Fruit fly (Drosophila melanogaster) Kc167 (cell line): ENCODE measurements around the gene hoip.

Source experiments
- Myc ChIP-seq: fragments of >200 bp; optimal IDR thresholded peaks from 2 replicates; lab custom pipeline; 2017; ENCODE audit warnings: missing external identifiers
- Sin3A ChIP-seq: fragments of >200 bp; optimal IDR thresholded peaks from 2 replicates; lab custom pipeline; 2018; ENCODE audit warnings: missing external identifiers
- h ChIP-seq: fragments of >200 bp; optimal IDR thresholded peaks from 3 replicates; lab custom pipeline; 2018; ENCODE audit warnings: missing external identifiers
- insv ChIP-seq: fragments of >200 bp; optimal IDR thresholded peaks from 3 replicates; lab custom pipeline; 2018; ENCODE audit warnings: missing external identifiers
- psq ChIP-seq: fragments of >200 bp; optimal IDR thresholded peaks from 2 replicates; lab custom pipeline; 2017; ENCODE audit warnings: missing external identifiers
- ttk ChIP-seq: sonication (Bioruptor generic); optimal IDR thresholded peaks from 2 replicates; lab custom pipeline; 2017; ENCODE audit warnings: missing external identifiers

hoip gene

dm6 chr2L:9737360-9737759, 37.8 kb downstream of the hoip start:
- no peak for TF ChIP-seq Sin3A
- TF ChIP-seq Myc: no peak
- no peak for TF ChIP-seq psq (lab: Kevin White, UChicago)
- no peak for TF ChIP-seq ttk (lab: Kevin White, UChicago)
- TF ChIP-seq insv (lab: Kevin White, UChicago): no peak
- no peak for TF ChIP-seq h (lab: Kevin White, UChicago)

- no peak for TF ChIP-seq Myc
- no peak for TF ChIP-seq insv (lab: Kevin White, UChicago)
- TF ChIP-seq Sin3A: no peak
- no peak for TF ChIP-seq h (lab: Kevin White, UChicago)
- no peak for TF ChIP-seq ttk (lab: Kevin White, UChicago)
These were observed 38.2 kb downstream of the hoip start for dm6 chr2L:9737803-9738202.

- TF ChIP-seq insv (lab: Kevin White, UChicago) (no peak), ttk (lab: Kevin White, UChicago) (no peak), Myc (no peak), h (lab: Kevin White, UChicago) (no peak), psq (lab: Kevin White, UChicago) (no peak), Sin3A (no peak)
These were observed 40.1 kb downstream of the hoip start for dm6 chr2L:9739685-9740084.

- TF ChIP-seq Myc: no peak
- no peak for TF ChIP-seq Sin3A
- no peak for TF ChIP-seq h (lab: Kevin White, UChicago)
- TF ChIP-seq ttk (lab: Kevin White, UChicago): no peak
- TF ChIP-seq insv (lab: Kevin White, UChicago): no peak
- no peak for TF ChIP-seq psq (lab: Kevin White, UChicago)
These were observed 44.2 kb downstream of the hoip start for dm6 chr2L:9743823-9744222.

dm6 chr2L:9744634-9745033, 45.0 kb downstream of the hoip start:
- no peak for TF ChIP-seq Sin3A

- TF ChIP-seq h (lab: Kevin White, UChicago) (no peak), ttk (lab: Kevin White, UChicago) (no peak), insv (lab: Kevin White, UChicago) (no peak), psq (lab: Kevin White, UChicago) (no peak), Sin3A (no peak), Myc (no peak)
These were observed 46.9 kb downstream of the hoip start, which contains the start of gene Nckx30C for dm6 chr2L:9746236-9747225. Gene Nckx30C, minus strand, starts transcription at chr2L:9746495.

- TF ChIP-seq ttk (lab: Kevin White, UChicago) (no peak), h (lab: Kevin White, UChicago) (no peak), psq (lab: Kevin White, UChicago) (no peak), Myc (no peak), Sin3A (no peak), insv (lab: Kevin White, UChicago) (no peak)
These were observed 50.2 kb downstream of the hoip start, which contains the start of gene Cyp4e3 for dm6 chr2L:9749745-9750144. Gene Cyp4e3, minus strand, starts transcription at chr2L:9750071.
